Worm (Caenorhabditis elegans) whole organism, early embryonic: ENCODE results near the gene swsn-3.

Experiments used
- B0310.2 ChIP-seq: sonication (generic microtip); optimal IDR thresholded peaks from 2 replicates; lab custom pipeline; 2016; ENCODE audit warnings: mild to moderate bottlenecking, missing genetic modification characterization, missing compliant biosample characterization
- F13C5.2 ChIP-seq: sonication (generic microtip); optimal IDR thresholded peaks from 2 replicates; lab custom pipeline; 2017; ENCODE audit warnings: mild to moderate bottlenecking, missing genetic modification characterization, inconsistent platforms, missing compliant biosample characterization
- aly-1 ChIP-seq: sonication (generic microtip); optimal IDR thresholded peaks from 2 replicates; lab custom pipeline; 2016; ENCODE audit warnings: missing genetic modification characterization, missing compliant biosample characterization
- ama-1 ChIP-seq: fragments of 150-350 bp; optimal IDR thresholded peaks from 2 replicates; lab custom pipeline; 2014
- ceh-13 ChIP-seq: fragments of 200-800 bp; sonication (Bioruptor generic); optimal IDR thresholded peaks from 2 replicates; lab custom pipeline; 2018; ENCODE audit warnings: mild to moderate bottlenecking, missing genetic modification characterization, missing compliant biosample characterization
- ceh-36 ChIP-seq: sonication (generic microtip); optimal IDR thresholded peaks from 2 replicates; lab custom pipeline; 2016; ENCODE audit warnings: missing genetic modification characterization, inconsistent platforms, missing compliant biosample characterization
- ets-7 ChIP-seq: sonication (generic microtip); optimal IDR thresholded peaks from 2 replicates; lab custom pipeline; 2016; ENCODE audit warnings: missing genotype, missing genetic modification characterization, missing compliant biosample characterization
- flt-1 ChIP-seq: fragments of 200-800 bp; sonication (Bioruptor generic); IDR thresholded peaks from 2 replicates; pipeline ENCODE4 v1.3.6; 2022; ENCODE audit warnings: missing genetic modification characterization, missing compliant biosample characterization
- hmbx-1 ChIP-seq: sonication (generic microtip); optimal IDR thresholded peaks from 2 replicates; lab custom pipeline; 2016; ENCODE audit warnings: mild to moderate bottlenecking, missing genetic modification characterization, missing compliant biosample characterization
- hmg-4 ChIP-seq: fragments of 200-800 bp; sonication (Bioruptor generic); optimal IDR thresholded peaks from 2 replicates; lab custom pipeline; 2018; ENCODE audit warnings: mild to moderate bottlenecking, missing genetic modification characterization, missing compliant biosample characterization
- hnd-1 ChIP-seq: sonication (generic microtip); optimal IDR thresholded peaks from 2 replicates; lab custom pipeline; 2016; ENCODE audit warnings: missing genetic modification characterization, missing compliant biosample characterization
- pes-1 ChIP-seq: fragments of 200-800 bp; sonication (Bioruptor generic); IDR thresholded peaks from 2 replicates; pipeline ENCODE4 v1.3.6; 2022; ENCODE audit warnings: missing genetic modification reagents, missing genetic modification characterization, missing compliant biosample characterization
- scrt-1 ChIP-seq: fragments of 200-800 bp; sonication (Bioruptor generic); IDR thresholded peaks from 2 replicates; pipeline ENCODE4 v1.3.6; 2022; ENCODE audit warnings: missing genetic modification characterization, missing compliant biosample characterization
- sea-1 ChIP-seq: fragments of 200-800 bp; sonication (Bioruptor generic); conservative IDR thresholded peaks from 2 replicates; pipeline ENCODE4 v1.3.6; 2022; ENCODE audit warnings: missing genetic modification characterization, missing compliant biosample characterization
- tbx-11 ChIP-seq: fragments of 200-800 bp; sonication (Bioruptor generic); IDR thresholded peaks from 2 replicates; pipeline ENCODE4 v1.3.6; 2022; ENCODE audit warnings: missing genetic modification characterization, missing compliant biosample characterization
- tbx-37 ChIP-seq: fragments of 200-800 bp; sonication (Bioruptor generic); conservative IDR thresholded peaks from 2 replicates; pipeline ENCODE4 v1.3.6; 2022; ENCODE audit warnings: missing genetic modification reagents, missing genetic modification characterization, missing compliant biosample characterization
- tra-4 ChIP-seq: sonication (generic microtip); optimal IDR thresholded peaks from 2 replicates; lab custom pipeline; 2017; ENCODE audit warnings: missing genetic modification characterization, missing compliant biosample characterization

The swsn-3 gene

DNA sequence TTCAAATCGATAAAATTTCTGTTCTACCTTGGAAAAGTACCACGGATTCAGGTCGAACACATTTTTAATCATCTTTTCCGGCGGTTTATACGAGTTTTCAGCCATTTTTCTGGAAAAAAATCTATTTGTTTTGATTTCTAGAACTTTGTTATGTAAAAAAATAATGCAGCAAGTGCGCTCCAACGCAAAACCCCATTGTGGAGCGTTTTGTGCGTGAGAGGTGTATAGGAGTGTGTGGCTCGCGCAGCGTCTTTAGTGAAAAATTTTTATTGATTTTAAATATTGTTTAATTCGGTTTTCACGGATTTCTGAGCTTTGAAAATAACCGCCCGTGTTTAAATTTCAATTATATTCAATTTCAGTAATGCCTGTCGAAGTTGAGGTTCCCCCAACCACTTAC lies 17.4 kb upstream of the swsn-3 start, which contains the start of gene Y71H2AM.20:
Gene Y71H2AM.20 (minus strand): TSS at position 109 of the 400 bp plus-strand sequence.
- no peak for TF ChIP-seq ceh-13 (GFP tag; lab: Kevin White, UChicago)
- peak; percentile 73 for TF ChIP-seq pes-1
- peak; percentile 58 for TF ChIP-seq ceh-36 (tag; lab: Kevin White, UChicago)
- peak; percentile 72 for TF ChIP-seq sea-1 (GFP tag; lab: Robert Waterston, UW)
- 0 out of 2 replicates have a peak, but pooled peaks have one; percentile 55 for TF ChIP-seq scrt-1 (GFP tag; lab: Robert Waterston, UW)
- peak; percentile 5 for TF ChIP-seq tra-4 (tag; lab: Kevin White, UChicago)
- TF ChIP-seq flt-1 (GFP tag; lab: Robert Waterston, UW) = 0 out of 2 replicates have a peak, but pooled peaks have one; percentile 53
- TF ChIP-seq ets-7 (tag; lab: Kevin White, UChicago) = no peak
- TF ChIP-seq F13C5.2 (tag; lab: Kevin White, UChicago) = peak; percentile 87
- no peak for TF ChIP-seq aly-1 (tag; lab: Kevin White, UChicago)
- peak; percentile 44 for TF ChIP-seq B0310.2 (tag; lab: Kevin White, UChicago)
- TF ChIP-seq tbx-37 (GFP tag; lab: Robert Waterston, UW) = peak; percentile 37; the same call in 1 of the 2 replicates
- TF ChIP-seq tbx-11 (GFP tag; lab: Robert Waterston, UW) = 0 out of 2 replicates have a peak, but pooled peaks have one; percentile 38
- TF ChIP-seq hnd-1 (tag; lab: Kevin White, UChicago) = no peak
- TF ChIP-seq hmg-4 (GFP tag; lab: Kevin White, UChicago) = peak; percentile 28
- no peak for TF ChIP-seq ama-1
- TF ChIP-seq hmbx-1 (tag; lab: Kevin White, UChicago) = no peak

DNA sequence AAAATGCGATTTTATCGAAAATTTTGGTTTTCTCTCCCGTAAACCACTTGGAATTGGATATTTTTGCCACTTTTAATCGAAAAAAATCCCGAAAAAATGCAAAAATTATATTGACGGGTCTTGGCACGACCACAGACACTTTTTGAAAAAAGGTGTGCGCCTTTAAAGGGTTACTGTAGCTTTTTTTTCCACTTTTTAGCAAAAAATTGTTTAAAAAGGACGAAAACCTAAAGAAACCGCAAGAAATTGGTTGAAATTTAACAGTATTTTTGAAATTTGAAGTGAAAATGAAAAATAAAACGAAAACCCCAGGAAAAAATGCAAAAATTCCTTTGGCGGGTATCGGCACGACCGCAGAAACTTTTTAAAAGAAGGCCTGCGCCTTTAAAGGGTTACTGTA lies 13.4 kb upstream of the swsn-3 start:
- no peak for TF ChIP-seq tbx-11 (GFP tag; lab: Robert Waterston, UW)
- no peak for TF ChIP-seq ceh-13 (GFP tag; lab: Kevin White, UChicago)
- no peak for TF ChIP-seq sea-1 (GFP tag; lab: Robert Waterston, UW)
- no peak for TF ChIP-seq ets-7 (tag; lab: Kevin White, UChicago)
- no peak for TF ChIP-seq scrt-1 (GFP tag; lab: Robert Waterston, UW)
- no peak for TF ChIP-seq hmbx-1 (tag; lab: Kevin White, UChicago)
- TF ChIP-seq B0310.2 (tag; lab: Kevin White, UChicago) = no peak
- no peak for TF ChIP-seq F13C5.2 (tag; lab: Kevin White, UChicago)

DNA sequence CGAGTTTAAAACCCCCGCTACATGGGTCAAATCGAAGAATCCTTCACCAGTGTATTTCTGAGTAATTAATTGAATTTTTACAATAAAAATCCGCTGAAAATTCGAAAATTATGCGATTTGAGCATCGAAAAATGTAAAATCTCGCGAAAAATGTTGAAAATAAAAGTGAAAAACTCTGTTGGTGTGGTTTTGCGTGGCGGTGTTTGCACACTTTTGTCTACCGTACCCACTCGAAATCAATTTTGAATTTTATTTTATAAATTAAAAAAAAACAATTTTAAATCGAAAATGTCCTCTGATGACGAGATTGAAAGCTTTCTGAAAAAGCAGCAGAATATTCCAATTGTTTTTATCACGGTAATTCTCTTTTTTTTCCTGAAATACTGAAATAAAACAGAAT lies 12.3 kb upstream of the swsn-3 start, which contains the start of gene Y71H2AM.6:
Gene Y71H2AM.6 (plus strand): TSS at position 264 of the 400 bp plus-strand sequence.
- TF ChIP-seq ets-7 (tag; lab: Kevin White, UChicago) (no peak), F13C5.2 (tag; lab: Kevin White, UChicago) (peak; percentile 20)

DNA sequence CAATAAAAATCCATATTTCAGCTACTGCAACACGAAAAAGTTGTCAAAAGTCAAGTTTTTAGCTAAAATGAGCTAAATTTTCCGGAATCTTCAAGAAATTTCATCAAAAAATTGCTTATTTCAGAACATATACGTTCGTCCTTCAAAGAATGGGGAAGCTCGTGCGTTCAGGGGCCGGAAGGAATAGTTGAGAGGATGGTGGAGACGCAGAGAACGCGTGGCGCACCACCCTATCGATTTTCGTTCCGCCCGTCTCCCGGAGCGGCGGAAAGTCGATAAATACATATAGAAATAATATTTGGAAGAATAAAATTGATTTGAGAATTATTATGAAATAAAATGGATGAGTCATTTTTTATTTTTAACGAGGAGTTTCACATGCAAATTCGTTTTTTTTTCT lies 11.8 kb upstream of the swsn-3 start:
- peak; percentile 76 for TF ChIP-seq ets-7 (tag; lab: Kevin White, UChicago)
- no peak for TF ChIP-seq F13C5.2 (tag; lab: Kevin White, UChicago)

DNA sequence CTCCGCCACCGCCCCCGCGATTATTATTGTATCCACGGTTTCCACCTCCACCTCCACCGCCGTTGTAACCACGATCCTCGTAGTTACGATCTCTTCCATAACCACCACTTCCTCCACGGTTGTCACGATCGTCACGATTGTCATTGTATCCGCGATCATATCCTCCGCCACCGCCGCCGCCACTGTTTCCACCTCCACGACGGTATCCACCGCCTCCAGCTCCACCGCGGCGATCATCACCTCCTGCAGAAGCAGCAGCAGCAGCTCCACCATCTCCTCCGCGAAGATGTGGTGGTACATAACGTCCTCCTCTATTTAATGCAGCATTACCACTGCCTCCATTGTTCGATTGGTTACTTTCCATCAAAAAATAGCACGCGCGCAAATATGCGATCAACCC lies 10.2 kb upstream of the swsn-3 start, which contains the start of gene laf-1:
Gene laf-1 (minus strand): TSS at position 399 of the 400 bp plus-strand sequence.
- no peak for TF ChIP-seq flt-1 (GFP tag; lab: Robert Waterston, UW)

DNA sequence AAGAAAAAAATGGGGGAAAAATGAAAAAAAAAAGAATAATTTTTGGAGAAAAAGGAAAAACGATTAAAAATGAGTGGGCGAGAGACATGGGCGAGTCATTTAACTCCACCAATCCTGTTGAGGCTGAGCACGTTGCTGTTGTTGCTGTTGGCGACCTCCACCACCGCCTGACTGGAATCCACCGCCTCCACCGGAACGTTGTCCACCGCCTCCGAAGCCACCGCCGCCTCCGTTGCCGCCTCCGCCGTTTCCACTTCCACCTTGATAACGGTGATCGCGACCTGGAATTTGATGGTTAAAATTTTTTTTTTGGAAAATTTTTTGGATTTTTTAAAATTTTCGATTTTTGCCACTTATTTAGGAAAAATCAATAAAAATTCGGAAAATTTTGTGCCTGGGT lies 2.3 kb upstream of the swsn-3 start:
- TF ChIP-seq hmbx-1 (tag; lab: Kevin White, UChicago) (no peak), scrt-1 (GFP tag; lab: Robert Waterston, UW) (no peak), tbx-37 (GFP tag; lab: Robert Waterston, UW) (no peak), pes-1 (no peak), hmg-4 (GFP tag; lab: Kevin White, UChicago) (no peak), ama-1 (no peak), sea-1 (GFP tag; lab: Robert Waterston, UW) (no peak), ceh-36 (tag; lab: Kevin White, UChicago) (no peak), B0310.2 (tag; lab: Kevin White, UChicago) (no peak), hnd-1 (tag; lab: Kevin White, UChicago) (no peak), ceh-13 (GFP tag; lab: Kevin White, UChicago) (no peak), tbx-11 (GFP tag; lab: Robert Waterston, UW) (no peak), aly-1 (tag; lab: Kevin White, UChicago) (no peak), tra-4 (tag; lab: Kevin White, UChicago) (no peak), flt-1 (GFP tag; lab: Robert Waterston, UW) (no peak), ets-7 (tag; lab: Kevin White, UChicago) (no peak), F13C5.2 (tag; lab: Kevin White, UChicago) (no peak)

DNA sequence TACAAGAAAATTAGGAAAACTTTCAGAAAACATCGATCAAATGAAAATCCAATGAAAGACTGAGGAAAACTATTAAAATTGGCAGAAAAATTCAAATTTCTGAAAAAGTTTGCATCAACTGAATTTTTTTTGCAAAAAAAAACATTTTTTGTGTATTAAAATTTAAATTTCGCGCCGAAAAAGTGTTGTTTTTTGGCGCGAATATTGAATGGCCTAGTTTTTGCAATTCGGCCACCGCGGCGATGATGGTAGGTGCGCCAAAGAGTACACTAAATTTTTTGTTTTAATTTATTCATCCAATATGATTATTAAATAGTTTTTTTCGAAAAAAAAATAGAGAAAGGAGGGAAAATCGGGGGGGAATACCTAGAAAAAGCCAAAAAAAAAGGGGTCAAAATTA lies 599 bp upstream of the swsn-3 start:
- TF ChIP-seq hmbx-1 (tag; lab: Kevin White, UChicago) (no peak), tbx-37 (GFP tag; lab: Robert Waterston, UW) (no peak), aly-1 (tag; lab: Kevin White, UChicago) (no peak)

DNA sequence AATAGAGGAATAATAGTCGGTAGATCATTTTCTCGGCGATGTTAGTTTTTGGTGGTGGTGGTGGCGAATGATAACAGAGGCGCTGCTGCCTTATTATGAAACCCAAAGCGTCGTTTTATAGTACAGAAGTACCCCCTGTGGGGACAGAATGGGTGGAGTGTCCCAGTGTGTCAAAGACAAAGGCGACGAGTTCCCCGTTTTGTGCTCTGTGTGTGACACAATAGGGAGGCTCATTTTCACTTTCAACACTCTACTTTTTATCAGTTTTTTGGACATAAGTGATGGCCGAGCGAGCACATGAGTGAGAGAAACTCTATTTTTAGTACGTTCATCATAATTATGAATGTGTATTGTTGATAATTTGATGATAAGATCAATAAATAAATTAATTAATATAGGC lies 7.8 kb downstream of the swsn-3 start, which contains the start of gene pho-9:
Gene pho-9 (minus strand): TSS at position 91 of the 400 bp plus-strand sequence.
- TF ChIP-seq flt-1 (GFP tag; lab: Robert Waterston, UW) (no peak), hnd-1 (tag; lab: Kevin White, UChicago) (no peak), hmg-4 (GFP tag; lab: Kevin White, UChicago) (no peak), scrt-1 (GFP tag; lab: Robert Waterston, UW) (no peak), hmbx-1 (tag; lab: Kevin White, UChicago) (no peak), ets-7 (tag; lab: Kevin White, UChicago) (no peak), F13C5.2 (tag; lab: Kevin White, UChicago) (no peak), aly-1 (tag; lab: Kevin White, UChicago) (no peak), tbx-37 (GFP tag; lab: Robert Waterston, UW) (no peak), ama-1 (no peak), B0310.2 (tag; lab: Kevin White, UChicago) (no peak), sea-1 (GFP tag; lab: Robert Waterston, UW) (no peak), pes-1 (no peak)
